Fruit fly (Drosophila melanogaster) whole organism, pupa: ENCODE measurements around the gene CG31278.

Experiments
- CG10348 ChIP-seq: fragments of 200-800 bp; sonication (Bioruptor generic); IDR thresholded peaks from 2 replicates; pipeline ENCODE4 v1.3.6; 2022; ENCODE audit warnings: missing biosample characterization, missing genetic modification characterization
- CG12605 ChIP-seq: fragments of 200-800 bp; sonication (Bioruptor generic); IDR thresholded peaks from 2 replicates; pipeline ENCODE4 v1.3.6; 2022; ENCODE audit warnings: missing biosample characterization, missing genetic modification characterization
- CG13204 ChIP-seq: fragments of 200-800 bp; sonication (Bioruptor generic); optimal IDR thresholded peaks from 2 replicates; lab custom pipeline; 2018; ENCODE audit warnings: missing biosample characterization, mild to moderate bottlenecking, missing genetic modification characterization, moderate library complexity
- CG14655 ChIP-seq: fragments of 200-800 bp; sonication (Bioruptor generic); optimal IDR thresholded peaks from 3 replicates; lab custom pipeline; 2017; ENCODE audit warnings: mild to moderate bottlenecking, missing biosample characterization, missing genetic modification reagents, missing genetic modification characterization
- CG15710 ChIP-seq: fragments of 200-800 bp; sonication (Bioruptor generic); optimal IDR thresholded peaks from 2 replicates; lab custom pipeline; 2018; ENCODE audit warnings: missing biosample characterization, mild to moderate bottlenecking, missing genetic modification characterization, moderate library complexity
- CG17806 ChIP-seq: fragments of 200-800 bp; sonication (Bioruptor generic); optimal IDR thresholded peaks from 2 replicates; lab custom pipeline; 2018; ENCODE audit warnings: missing biosample characterization, mild to moderate bottlenecking, missing genetic modification characterization, moderate library complexity
- CG32121 ChIP-seq: fragments of 200-800 bp; sonication (Bioruptor generic); IDR thresholded peaks from 2 replicates; pipeline ENCODE4 v1.3.6; 2022; ENCODE audit warnings: missing biosample characterization, missing genetic modification characterization
- CG34367 ChIP-seq: fragments of 200-800 bp; sonication (Bioruptor generic); optimal IDR thresholded peaks from 2 replicates; lab custom pipeline; 2018; ENCODE audit warnings: missing biosample characterization, mild to moderate bottlenecking, missing genetic modification characterization
- CG4496 ChIP-seq: fragments of 200-800 bp; sonication (Bioruptor generic); IDR thresholded peaks from 3 replicates; pipeline ENCODE4 v1.3.6; 2022; ENCODE audit warnings: missing biosample characterization, missing genetic modification characterization
- CG8159 ChIP-seq: fragments of 200-800 bp; sonication (Bioruptor generic); optimal IDR thresholded peaks from 3 replicates; lab custom pipeline; 2018; ENCODE audit warnings: missing biosample characterization, mild to moderate bottlenecking, missing genetic modification characterization, moderate library complexity
- CG8301 ChIP-seq: fragments of 200-800 bp; sonication (Bioruptor generic); optimal IDR thresholded peaks from 2 replicates; lab custom pipeline; 2018; ENCODE audit warnings: missing biosample characterization, mild to moderate bottlenecking, missing genetic modification characterization
- CG9948 ChIP-seq: fragments of 200-800 bp; sonication (Bioruptor generic); optimal IDR thresholded peaks from 2 replicates; lab custom pipeline; 2018; ENCODE audit warnings: missing biosample characterization, mild to moderate bottlenecking, missing genetic modification characterization, moderate library complexity
- D1 ChIP-seq: fragments of 200-800 bp; sonication (Bioruptor generic); optimal IDR thresholded peaks from 2 replicates; lab custom pipeline; 2018; ENCODE audit warnings: missing biosample characterization, mild to moderate bottlenecking, missing genetic modification characterization, moderate library complexity
- EcR ChIP-seq: fragments of 200-800 bp; sonication (Bioruptor generic); optimal IDR thresholded peaks from 3 replicates; lab custom pipeline; 2019; ENCODE audit warnings: missing biosample characterization, missing genetic modification characterization, mild to moderate bottlenecking, moderate library complexity, missing genetic modification reagents
- Ets98B ChIP-seq: fragments of 200-800 bp; sonication (Bioruptor generic); IDR thresholded peaks from 2 replicates; pipeline ENCODE4 v1.3.6; 2022; ENCODE audit warnings: missing biosample characterization, missing genetic modification characterization
- Pif1A ChIP-seq: fragments of 200-800 bp; sonication (Bioruptor generic); optimal IDR thresholded peaks from 3 replicates; lab custom pipeline; 2016; ENCODE audit warnings: missing biosample characterization, missing genetic modification characterization
- Pif1B ChIP-seq: fragments of 200-800 bp; sonication (Bioruptor generic); optimal IDR thresholded peaks from 3 replicates; lab custom pipeline; 2016; ENCODE audit warnings: missing biosample characterization, missing genetic modification characterization
- Snoo ChIP-seq: fragments of 200-800 bp; sonication (Bioruptor generic); optimal IDR thresholded peaks from 3 replicates; lab custom pipeline; 2017; ENCODE audit warnings: missing biosample characterization, mild to moderate bottlenecking, missing genetic modification characterization, inconsistent platforms
- fd96Ca ChIP-seq: fragments of 200-800 bp; sonication (Bioruptor generic); IDR thresholded peaks from 3 replicates; pipeline ENCODE4 v1.3.6; 2022; ENCODE audit warnings: missing biosample characterization, missing genetic modification characterization
- gl ChIP-seq: fragments of 200-800 bp; sonication (Bioruptor generic); optimal IDR thresholded peaks from 2 replicates; lab custom pipeline; 2018; ENCODE audit warnings: missing biosample characterization, mild to moderate bottlenecking, missing genetic modification characterization
- rn ChIP-seq: fragments of 200-800 bp; sonication (Bioruptor generic); IDR thresholded peaks from 2 replicates; pipeline ENCODE4 v1.3.6; 2022; ENCODE audit warnings: missing biosample characterization, missing genetic modification characterization

CG31278 gene

DNA sequence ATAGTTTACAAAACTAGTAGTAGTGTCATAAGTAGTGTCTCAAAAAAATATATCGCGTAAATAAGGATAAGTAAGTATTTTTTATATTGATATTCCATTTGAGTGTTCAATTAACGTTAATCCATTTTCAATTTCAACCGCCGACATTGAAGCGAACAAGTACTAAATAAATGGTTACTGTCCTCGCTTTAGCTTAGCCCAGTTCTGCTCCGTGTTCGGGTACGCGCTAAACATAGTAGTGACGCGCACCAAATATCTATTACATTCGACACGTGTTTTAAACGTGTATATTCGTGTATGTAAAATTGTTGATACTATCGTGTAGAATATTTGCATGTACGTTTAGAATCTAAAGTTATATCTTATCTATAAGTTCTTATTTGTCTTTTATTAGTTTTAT is 33.0 kb downstream of the CG31278 start:
- no peak for TF ChIP-seq CG8159 (tag; lab: Kevin White, UChicago)
- no peak for TF ChIP-seq CG12605 (GFP tag; lab: Robert Waterston, UW)
- TF ChIP-seq Ets98B (GFP tag; lab: Robert Waterston, UW) = no peak
- TF ChIP-seq rn (GFP tag; lab: Robert Waterston, UW) = no peak
- no peak for TF ChIP-seq CG9948 (tag; lab: Kevin White, UChicago)
- no peak for TF ChIP-seq CG13204
- TF ChIP-seq fd96Ca (GFP tag; lab: Robert Waterston, UW) = no peak
- no peak for TF ChIP-seq EcR (GFP tag; lab: Kevin White, UChicago)
- TF ChIP-seq CG14655 (GFP tag; lab: Kevin White, UChicago) = no peak
- TF ChIP-seq CG17806 (tag; lab: Kevin White, UChicago) = no peak
- no peak for TF ChIP-seq Pif1B (GFP tag; lab: Kevin White, UChicago)

DNA sequence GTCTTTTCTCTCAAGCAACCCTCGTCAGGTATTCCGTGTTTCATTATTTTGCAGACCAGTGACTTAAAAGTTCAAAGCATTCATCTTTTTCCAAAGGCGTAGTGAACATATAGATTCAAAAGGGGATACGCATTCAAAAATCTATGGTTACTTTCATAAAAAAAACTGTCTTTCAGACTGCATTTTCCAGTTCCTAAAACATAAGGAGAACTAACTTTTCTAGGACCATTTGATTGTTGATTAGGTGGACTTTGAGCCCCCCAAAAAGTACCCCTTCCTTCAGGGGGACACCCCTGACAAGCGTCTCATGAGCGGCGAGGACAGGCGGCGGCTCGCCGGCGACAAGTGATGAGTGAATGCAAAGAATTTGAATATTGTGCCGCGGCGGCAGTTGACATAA is 34.6 kb downstream of the CG31278 start:
- peak; percentile 23 for TF ChIP-seq CG15710
- TF ChIP-seq Pif1B (GFP tag; lab: Kevin White, UChicago) = no peak
- TF ChIP-seq CG12605 (GFP tag; lab: Robert Waterston, UW) = no peak
- TF ChIP-seq CG34367 (tag; lab: Kevin White, UChicago) = no peak
- TF ChIP-seq Ets98B (GFP tag; lab: Robert Waterston, UW) = no peak
- peak; percentile 19 for TF ChIP-seq CG8159 (tag; lab: Kevin White, UChicago)
- no peak for TF ChIP-seq CG4496 (GFP tag; lab: Robert Waterston, UW)
- TF ChIP-seq CG14655 (GFP tag; lab: Kevin White, UChicago) = no peak
- no peak for TF ChIP-seq Pif1A (GFP tag; lab: Kevin White, UChicago)
- TF ChIP-seq Snoo (tag; lab: Kevin White, UChicago) = no peak
- TF ChIP-seq CG10348 (GFP tag; lab: Robert Waterston, UW) = no peak
- no peak for TF ChIP-seq rn (GFP tag; lab: Robert Waterston, UW)
- TF ChIP-seq gl (tag; lab: Kevin White, UChicago) = no peak
- peak; percentile 14 for TF ChIP-seq CG9948 (tag; lab: Kevin White, UChicago)
- no peak for TF ChIP-seq fd96Ca (GFP tag; lab: Robert Waterston, UW)
- no peak for TF ChIP-seq CG13204
- no peak for TF ChIP-seq EcR (GFP tag; lab: Kevin White, UChicago)
- TF ChIP-seq D1 (tag; lab: Kevin White, UChicago) = no peak
- no peak for TF ChIP-seq CG8301 (tag; lab: Kevin White, UChicago)
- TF ChIP-seq CG32121 (GFP tag; lab: Robert Waterston, UW) = no peak
- no peak for TF ChIP-seq CG17806 (tag; lab: Kevin White, UChicago)

DNA sequence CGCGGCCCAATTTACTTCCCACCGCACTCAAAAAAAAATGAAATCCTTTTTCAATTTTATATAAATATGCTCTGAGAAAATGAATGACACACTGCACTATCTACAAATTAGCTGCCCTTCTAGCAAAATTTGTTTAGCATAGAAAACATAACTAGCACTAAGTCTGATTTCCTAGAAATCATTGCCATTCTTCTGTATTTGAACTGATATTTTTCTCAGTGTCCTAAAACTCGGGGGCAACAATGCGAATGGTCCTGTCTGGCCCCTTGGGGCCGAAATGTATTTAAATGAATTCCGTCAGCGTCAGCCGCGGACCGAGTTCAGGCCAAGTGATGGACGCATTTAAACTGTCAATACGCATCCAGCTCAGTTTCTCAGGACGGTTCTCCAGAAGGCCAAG is 35.5 kb downstream of the CG31278 start:
- TF ChIP-seq CG8301 (tag; lab: Kevin White, UChicago) (no peak), CG4496 (GFP tag; lab: Robert Waterston, UW) (no peak), Pif1A (GFP tag; lab: Kevin White, UChicago) (no peak), gl (tag; lab: Kevin White, UChicago) (no peak), rn (GFP tag; lab: Robert Waterston, UW) (no peak), Snoo (tag; lab: Kevin White, UChicago) (no peak), CG10348 (GFP tag; lab: Robert Waterston, UW) (no peak), Pif1B (GFP tag; lab: Kevin White, UChicago) (no peak), EcR (GFP tag; lab: Kevin White, UChicago) (no peak), CG14655 (GFP tag; lab: Kevin White, UChicago) (no peak), D1 (tag; lab: Kevin White, UChicago) (no peak), CG15710 (no peak), CG12605 (GFP tag; lab: Robert Waterston, UW) (no peak), CG17806 (tag; lab: Kevin White, UChicago) (no peak), CG13204 (no peak), CG32121 (GFP tag; lab: Robert Waterston, UW) (no peak), CG9948 (tag; lab: Kevin White, UChicago) (no peak)

DNA sequence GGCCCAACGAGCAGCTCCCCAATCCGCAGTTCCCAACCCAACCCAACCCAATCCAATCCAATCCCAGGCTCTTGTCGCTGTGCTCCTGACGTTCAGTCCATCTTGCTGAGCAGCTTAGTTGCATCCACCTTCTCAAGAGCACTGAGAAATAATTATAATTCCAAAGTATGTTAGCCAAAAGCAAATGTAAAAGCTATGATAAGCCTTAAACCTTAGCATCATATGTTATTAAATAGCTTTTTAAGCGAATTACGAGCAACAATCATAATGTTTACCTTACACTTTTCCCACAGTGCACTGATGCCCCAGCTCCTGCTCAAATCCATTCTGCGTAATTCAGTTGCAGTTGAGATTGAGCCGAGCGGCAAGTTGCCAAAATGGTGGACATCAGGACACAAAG is 38.2 kb downstream of the CG31278 start:
- no peak for TF ChIP-seq Ets98B (GFP tag; lab: Robert Waterston, UW)
- TF ChIP-seq CG10348 (GFP tag; lab: Robert Waterston, UW) = no peak
- peak; percentile 3 for TF ChIP-seq CG15710
- TF ChIP-seq CG8159 (tag; lab: Kevin White, UChicago) = peak; percentile 5
- TF ChIP-seq D1 (tag; lab: Kevin White, UChicago) = no peak
- TF ChIP-seq CG14655 (GFP tag; lab: Kevin White, UChicago) = peak; percentile 20
- peak; percentile 37 for TF ChIP-seq CG17806 (tag; lab: Kevin White, UChicago)
- TF ChIP-seq CG9948 (tag; lab: Kevin White, UChicago) = peak; percentile 5

DNA sequence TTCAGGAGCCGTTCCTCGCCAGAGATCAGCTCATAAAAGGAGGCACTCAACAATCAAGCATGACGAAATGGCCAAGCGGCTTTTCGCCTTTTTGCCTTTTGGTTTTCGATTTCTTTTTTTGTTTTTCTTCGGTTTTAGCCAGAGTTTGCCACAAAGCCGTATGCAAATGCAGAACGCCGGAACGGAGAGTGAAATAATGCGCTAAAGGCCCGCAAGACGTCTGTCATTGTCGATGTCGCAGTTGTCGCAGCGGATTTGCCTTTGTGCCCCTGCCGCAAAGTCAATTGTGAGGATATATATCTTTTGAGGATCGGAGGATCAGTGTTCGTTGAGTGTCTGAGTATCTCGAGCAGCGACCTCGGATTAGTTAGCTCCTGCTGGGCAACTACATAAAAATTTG is 40.2 kb downstream of the CG31278 start:
- TF ChIP-seq CG12605 (GFP tag; lab: Robert Waterston, UW) = no peak
- no peak for TF ChIP-seq CG4496 (GFP tag; lab: Robert Waterston, UW)
- no peak for TF ChIP-seq fd96Ca (GFP tag; lab: Robert Waterston, UW)
- no peak for TF ChIP-seq CG32121 (GFP tag; lab: Robert Waterston, UW)
- no peak for TF ChIP-seq CG8301 (tag; lab: Kevin White, UChicago)
- TF ChIP-seq CG9948 (tag; lab: Kevin White, UChicago) = no peak
- TF ChIP-seq Pif1A (GFP tag; lab: Kevin White, UChicago) = no peak
- no peak for TF ChIP-seq gl (tag; lab: Kevin White, UChicago)
- no peak for TF ChIP-seq EcR (GFP tag; lab: Kevin White, UChicago)
- TF ChIP-seq CG14655 (GFP tag; lab: Kevin White, UChicago) = no peak
- TF ChIP-seq rn (GFP tag; lab: Robert Waterston, UW) = no peak
- TF ChIP-seq Ets98B (GFP tag; lab: Robert Waterston, UW) = no peak
